Fruit fly (Drosophila melanogaster): Measurements from ENCODE around the gene CG16721.
A peak's percentile ranks its signal among the peaks of the same experiment; 100 is the strongest.

Gene CG16721

DNA sequence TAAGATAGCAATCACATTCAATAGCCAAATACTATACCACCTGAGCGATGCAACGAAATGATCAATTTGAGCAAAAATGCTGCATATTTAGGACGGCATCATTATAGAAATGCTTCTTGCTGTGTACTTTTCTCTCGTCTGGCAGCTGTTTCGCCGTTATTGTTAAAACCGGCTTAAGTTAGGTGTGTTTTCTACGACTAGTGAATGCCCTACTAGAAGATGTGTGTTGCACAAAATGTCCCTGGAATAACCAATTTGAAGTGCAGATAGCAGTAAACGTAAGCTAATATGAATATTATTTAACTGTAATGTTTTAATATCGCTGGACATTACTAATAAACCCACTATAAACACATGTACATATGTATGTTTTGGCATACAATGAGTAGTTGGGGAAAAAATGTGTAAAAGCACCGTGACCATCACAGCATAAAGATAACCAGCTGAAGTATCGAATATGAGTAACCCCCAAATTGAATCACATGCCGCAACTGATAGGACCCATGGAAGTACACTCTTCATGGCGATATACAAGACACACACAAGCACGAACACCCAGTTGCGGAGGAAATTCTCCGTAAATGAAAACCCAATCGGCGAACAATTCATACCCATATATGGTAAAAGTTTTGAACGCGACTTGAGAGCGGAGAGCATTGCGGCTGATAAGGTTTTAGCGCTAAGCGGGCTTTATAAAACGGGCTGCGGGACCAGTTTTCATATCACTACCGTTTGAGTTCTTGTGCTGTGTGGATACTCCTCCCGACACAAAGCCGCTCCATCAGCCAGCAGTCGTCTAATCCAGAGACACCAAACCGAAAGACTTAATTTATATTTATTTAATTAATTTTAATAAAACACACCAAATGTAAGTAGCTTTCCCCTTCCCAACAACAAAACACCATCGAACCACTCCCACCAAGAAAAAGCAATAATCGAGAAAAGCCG lies 20.8 kb downstream of the CG16721 start, which contains the start of gene Act5C (continued):
- peak; percentile 50; the same call in 1 of the 3 replicates for TF ChIP-seq z (GFP tag; IDR thresholded peaks at IDR 0.05)
- TF ChIP-seq gsb-n (tag; optimal IDR thresholded peaks at IDR 0.05): peak; percentile 95
- peak; percentile 75 for TF ChIP-seq CG34376 (GFP tag; optimal IDR thresholded peaks at IDR 0.05)
- TF ChIP-seq bcd (GFP tag; optimal IDR thresholded peaks at IDR 0.05): peak; percentile 94
- TF ChIP-seq CG7928 (GFP tag; optimal IDR thresholded peaks at IDR 0.05): peak; percentile 59
- TF ChIP-seq Oaz (GFP tag; IDR thresholded peaks at IDR 0.05): peak; percentile 65
- TF ChIP-seq CG1603 (tag; optimal IDR thresholded peaks at IDR 0.05): peak; percentile 98
- TF ChIP-seq luna (GFP tag; optimal IDR thresholded peaks at IDR 0.05): peak; percentile 81
- TF ChIP-seq cas (GFP tag; IDR thresholded peaks at IDR 0.05): peak; percentile 76
- peak; percentile 95 for TF ChIP-seq fd96Cb (tag; optimal IDR thresholded peaks at IDR 0.05)
- peak; percentile 80 for TF ChIP-seq E2f2 (GFP tag; IDR thresholded peaks at IDR 0.05)
- TF ChIP-seq CG14667 (GFP tag; IDR thresholded peaks at IDR 0.05): peak; percentile 89
- TF ChIP-seq sr (GFP tag; IDR thresholded peaks at IDR 0.05): peak; percentile 83; the same call in 2 of the 3 replicates
- TF ChIP-seq dmrt99B (tag; optimal IDR thresholded peaks at IDR 0.05): peak; percentile 95
- TF ChIP-seq CG14860 (GFP tag; IDR thresholded peaks at IDR 0.05; ENCODE audit: partially characterized antibody): no peak
- TF ChIP-seq tin (GFP tag; optimal IDR thresholded peaks at IDR 0.05): peak; percentile 94
- peak; percentile 88 for TF ChIP-seq da (GFP tag; optimal IDR thresholded peaks at IDR 0.05)
- peak; percentile 85 for TF ChIP-seq CG3838 (GFP tag; optimal IDR thresholded peaks at IDR 0.05)
- peak; percentile 86 for TF ChIP-seq run (tag; optimal IDR thresholded peaks at IDR 0.05)
- no peak for TF ChIP-seq HLHmδ (GFP tag; optimal IDR thresholded peaks at IDR 0.05)
- TF ChIP-seq stwl (tag; optimal IDR thresholded peaks at IDR 0.05): peak; percentile 66
- TF ChIP-seq gce (GFP tag; IDR thresholded peaks at IDR 0.05): peak; percentile 91
- TF ChIP-seq CG4730 (GFP tag; IDR thresholded peaks at IDR 0.05): peak; percentile 88
- TF ChIP-seq emc (GFP tag; optimal IDR thresholded peaks at IDR 0.05): peak; percentile 85
- TF ChIP-seq CG42726 (GFP tag; IDR thresholded peaks at IDR 0.05; ENCODE audit: partially characterized antibody): 0 out of 2 replicates have a peak, but pooled peaks have one; percentile 46
- TF ChIP-seq tgo (GFP tag; IDR thresholded peaks at IDR 0.05): peak; percentile 89
- peak; percentile 95 for TF ChIP-seq CG15696 (tag; optimal IDR thresholded peaks at IDR 0.05)
- TF ChIP-seq CG18476 (GFP tag; optimal IDR thresholded peaks at IDR 0.05): peak; percentile 92
- peak; percentile 79 for TF ChIP-seq fd3F (GFP tag; optimal IDR thresholded peaks at IDR 0.05)
- no peak for TF ChIP-seq zen2 (GFP tag; IDR thresholded peaks at IDR 0.05; ENCODE audit: partially characterized antibody)
- TF ChIP-seq CG8478 (optimal IDR thresholded peaks at IDR 0.05): no peak
- TF ChIP-seq Myb (GFP tag; optimal IDR thresholded peaks at IDR 0.05): peak; percentile 84
- peak; percentile 81 for TF ChIP-seq bowl (GFP tag; IDR thresholded peaks at IDR 0.05)
- peak; percentile 95 for TF ChIP-seq CG2120 (GFP tag; optimal IDR thresholded peaks at IDR 0.05)
- peak; percentile 94 for TF ChIP-seq Chrac-16 (GFP tag; optimal IDR thresholded peaks at IDR 0.05)
- TF ChIP-seq ftz-f1 (GFP tag; optimal IDR thresholded peaks at IDR 0.05): peak; percentile 11
- peak; percentile 95 for TF ChIP-seq CG31441 (GFP tag; IDR thresholded peaks at IDR 0.05)
- peak; percentile 78 for TF ChIP-seq CG11696 (GFP tag; IDR thresholded peaks at IDR 0.05)
- peak; percentile 74; the same call in 1 of the 2 replicates for TF ChIP-seq ro (GFP tag; IDR thresholded peaks at IDR 0.05)
- TF ChIP-seq gfzf (GFP tag; optimal IDR thresholded peaks at IDR 0.05): peak; percentile 11
- TF ChIP-seq inv (GFP tag; IDR thresholded peaks at IDR 0.05; ENCODE audit: partially characterized antibody): no peak
- TF ChIP-seq Hr78 (GFP tag; optimal IDR thresholded peaks at IDR 0.05): peak in 1 of 2 experiments; percentile 71
- peak; percentile 74 for TF ChIP-seq Elba2 (GFP tag; optimal IDR thresholded peaks at IDR 0.05)
- peak; percentile 94 for TF ChIP-seq CG8924 (tag; optimal IDR thresholded peaks at IDR 0.05)
- peak; percentile 86 for TF ChIP-seq NK7.1 (GFP tag; optimal IDR thresholded peaks at IDR 0.05)
- TF ChIP-seq stc (GFP tag; IDR thresholded peaks at IDR 0.05): peak; percentile 92
- peak; percentile 84 for TF ChIP-seq CG7271 (tag; optimal IDR thresholded peaks at IDR 0.05)
- peak; percentile 74 for TF ChIP-seq psq (GFP tag; optimal IDR thresholded peaks at IDR 0.05)
